Worm (Caenorhabditis elegans): Measurements from ENCODE around the gene R10E4.6.

- TF ChIP-seq lin-13 (GFP tag; optimal IDR thresholded peaks at IDR 0.05) (no peak), sma-3 (GFP tag; optimal IDR thresholded peaks at IDR 0.05) (no peak), ama-1 (optimal IDR thresholded peaks at IDR 0.05) (no peak)
These were observed 16.1 kb downstream of the R10E4.6 start for ce11 chrIII:4309303-4309702.
